Fruit fly (Drosophila melanogaster): Measurements from ENCODE around the gene CG5122.

dm6 chr2L:13086712-13087111 is 43.7 kb upstream of the CG5122 start:
- no peak for TF ChIP-seq CTCF (optimal IDR thresholded peaks at IDR 0.05)
- no peak for TF ChIP-seq CG8478 (optimal IDR thresholded peaks at IDR 0.05)

Measured in S2 (cell line).